Worm (Caenorhabditis elegans) whole organism, late embryonic: ENCODE results near the gene nmad-1.
A peak's percentile ranks its signal among the peaks of the same experiment; 100 is the strongest.

Source experiments
- C08G9.2 ChIP-seq: sonication (generic microtip); optimal IDR thresholded peaks from 2 replicates; lab custom pipeline; 2016; ENCODE audit warnings: mild to moderate bottlenecking, missing genetic modification characterization, moderate library complexity, missing compliant biosample characterization
- T23F11.4 ChIP-seq: fragments of 200-800 bp; sonication (Bioruptor generic); optimal IDR thresholded peaks from 2 replicates; lab custom pipeline; 2018; ENCODE audit warnings: mild to moderate bottlenecking, missing genetic modification characterization, missing compliant biosample characterization
- Y22D7AL.16 ChIP-seq: sonication (generic microtip); optimal IDR thresholded peaks from 2 replicates; lab custom pipeline; 2016; ENCODE audit warnings: missing genetic modification characterization, missing compliant biosample characterization
- ahr-1 ChIP-seq: sonication (generic microtip); optimal IDR thresholded peaks from 2 replicates; lab custom pipeline; 2016; ENCODE audit warnings: missing genetic modification characterization, missing compliant biosample characterization
- ceh-18 ChIP-seq: sonication (generic microtip); optimal IDR thresholded peaks from 2 replicates; lab custom pipeline; 2016; ENCODE audit warnings: missing genetic modification characterization, missing compliant biosample characterization
- ceh-19 ChIP-seq: fragments of 200-800 bp; sonication (Bioruptor generic); optimal IDR thresholded peaks from 2 replicates; lab custom pipeline; 2018; ENCODE audit warnings: mild to moderate bottlenecking, missing genetic modification characterization, missing compliant biosample characterization
- ceh-2 ChIP-seq: sonication (generic microtip); optimal IDR thresholded peaks from 2 replicates; lab custom pipeline; 2016; ENCODE audit warnings: missing genotype, missing genetic modification characterization, missing compliant biosample characterization
- ceh-22 ChIP-seq: sonication (generic microtip); optimal IDR thresholded peaks from 2 replicates; lab custom pipeline; 2017; ENCODE audit warnings: missing biosample characterization, missing genetic modification characterization
- ceh-24 ChIP-seq: sonication (generic microtip); optimal IDR thresholded peaks from 2 replicates; lab custom pipeline; 2016; ENCODE audit warnings: mild to moderate bottlenecking, missing genetic modification characterization, missing compliant biosample characterization
- ceh-30 ChIP-seq: fragments of 150-350 bp; optimal IDR thresholded peaks from 2 replicates; lab custom pipeline; 2014; ENCODE audit warnings: missing biosample characterization, missing genetic modification characterization
- ceh-34 ChIP-seq: sonication (generic microtip); optimal IDR thresholded peaks from 2 replicates; lab custom pipeline; 2016; ENCODE audit warnings: mild to moderate bottlenecking, missing genetic modification characterization, missing compliant biosample characterization
- ceh-48 ChIP-seq: sonication (generic microtip); optimal IDR thresholded peaks from 2 replicates; lab custom pipeline; 2016; ENCODE audit warnings: missing genetic modification characterization, inconsistent platforms, missing compliant biosample characterization
- ceh-6 ChIP-seq: fragments of 200-800 bp; sonication (Bioruptor generic); optimal IDR thresholded peaks from 2 replicates; lab custom pipeline; 2018; ENCODE audit warnings: mild to moderate bottlenecking, missing genetic modification characterization, missing compliant biosample characterization
- ceh-9 ChIP-seq: sonication (generic microtip); optimal IDR thresholded peaks from 2 replicates; lab custom pipeline; 2016; ENCODE audit warnings: mild to moderate bottlenecking, missing genetic modification characterization, inconsistent platforms, missing compliant biosample characterization
- dmd-4 ChIP-seq: sonication (generic microtip); optimal IDR thresholded peaks from 2 replicates; lab custom pipeline; 2016; ENCODE audit warnings: borderline replicate concordance, missing genetic modification characterization, missing compliant biosample characterization
- dve-1 ChIP-seq: sonication (generic microtip); optimal IDR thresholded peaks from 2 replicates; lab custom pipeline; 2017; ENCODE audit warnings: antibody characterized with exemption, mild to moderate bottlenecking, missing genetic modification characterization, missing compliant biosample characterization
- elt-2 ChIP-seq: sonication (generic microtip); optimal IDR thresholded peaks from 2 replicates; lab custom pipeline; 2016; ENCODE audit warnings: missing genetic modification reagents, missing genetic modification characterization, missing compliant biosample characterization
- elt-4 ChIP-seq: sonication (generic microtip); optimal IDR thresholded peaks from 2 replicates; lab custom pipeline; 2016; ENCODE audit warnings: missing genetic modification characterization, missing compliant biosample characterization
- ets-4 ChIP-seq: sonication (generic microtip); optimal IDR thresholded peaks from 2 replicates; lab custom pipeline; 2016; ENCODE audit warnings: missing genetic modification characterization, missing compliant biosample characterization
- eyg-1 ChIP-seq: sonication (generic microtip); optimal IDR thresholded peaks from 2 replicates; lab custom pipeline; 2016; ENCODE audit warnings: missing genotype, missing genetic modification characterization, missing compliant biosample characterization
- fax-1 ChIP-seq: sonication (generic microtip); optimal IDR thresholded peaks from 2 replicates; lab custom pipeline; 2016; ENCODE audit warnings: missing genotype, missing genetic modification characterization, missing compliant biosample characterization
- fkh-10 ChIP-seq: fragments of 150-350 bp; optimal IDR thresholded peaks from 2 replicates; lab custom pipeline; 2014; ENCODE audit warnings: missing biosample characterization, missing genetic modification reagents, missing genetic modification characterization
- fkh-6 ChIP-seq: sonication (generic microtip); optimal IDR thresholded peaks from 2 replicates; lab custom pipeline; 2016; ENCODE audit warnings: missing genetic modification characterization, missing compliant biosample characterization
- hlh-13 ChIP-seq: fragments of 200-800 bp; sonication (Bioruptor generic); optimal IDR thresholded peaks from 2 replicates; lab custom pipeline; 2018; ENCODE audit warnings: mild to moderate bottlenecking, missing genetic modification characterization, missing compliant biosample characterization
- hlh-15 ChIP-seq: sonication (generic microtip); optimal IDR thresholded peaks from 2 replicates; lab custom pipeline; 2016; ENCODE audit warnings: missing genetic modification characterization, missing compliant biosample characterization
- hlh-30 ChIP-seq: sonication (generic microtip); optimal IDR thresholded peaks from 2 replicates; lab custom pipeline; 2017; ENCODE audit warnings: antibody characterized with exemption, missing genetic modification characterization, missing compliant biosample characterization; ENCODE audit not compliant: insufficient read depth
- hlh-6 ChIP-seq: sonication (generic microtip); optimal IDR thresholded peaks from 2 replicates; lab custom pipeline; 2016; ENCODE audit warnings: missing genotype, missing genetic modification characterization, missing compliant biosample characterization
- hlh-8 ChIP-seq: sonication (generic microtip); optimal IDR thresholded peaks from 2 replicates; lab custom pipeline; 2016; ENCODE audit warnings: missing genotype, missing genetic modification characterization, missing compliant biosample characterization
- lim-6 ChIP-seq: sonication (generic microtip); optimal IDR thresholded peaks from 2 replicates; lab custom pipeline; 2016; ENCODE audit warnings: missing genetic modification characterization, missing compliant biosample characterization
- lin-11 ChIP-seq: fragments of 200-800 bp; sonication (Bioruptor generic); optimal IDR thresholded peaks from 2 replicates; lab custom pipeline; 2018; ENCODE audit warnings: mild to moderate bottlenecking, missing genetic modification characterization, missing compliant biosample characterization
- madf-2 ChIP-seq: sonication (generic microtip); optimal IDR thresholded peaks from 2 replicates; lab custom pipeline; 2017; ENCODE audit warnings: missing genetic modification characterization, missing compliant biosample characterization
- nfya-1 ChIP-seq: sonication (generic microtip); optimal IDR thresholded peaks from 2 replicates; lab custom pipeline; 2017; ENCODE audit warnings: missing genetic modification characterization, mild to moderate bottlenecking, missing compliant biosample characterization, antibody characterized with exemption, moderate library complexity
- nhr-11 ChIP-seq: fragments of 150-350 bp; optimal IDR thresholded peaks from 2 replicates; lab custom pipeline; 2014; ENCODE audit warnings: missing biosample characterization, missing genetic modification characterization
- nhr-232 ChIP-seq: sonication (generic microtip); optimal IDR thresholded peaks from 2 replicates; lab custom pipeline; 2016; ENCODE audit warnings: missing genetic modification characterization, missing compliant biosample characterization
- npax-4 ChIP-seq: sonication (generic microtip); optimal IDR thresholded peaks from 2 replicates; lab custom pipeline; 2016; ENCODE audit warnings: missing genetic modification characterization, missing compliant biosample characterization
- odd-2 ChIP-seq: sonication (generic microtip); optimal IDR thresholded peaks from 2 replicates; lab custom pipeline; 2017; ENCODE audit warnings: antibody characterized with exemption, mild to moderate bottlenecking, missing genetic modification characterization, missing compliant biosample characterization
- pag-3 ChIP-seq: sonication (generic microtip); optimal IDR thresholded peaks from 2 replicates; lab custom pipeline; 2016; ENCODE audit warnings: missing compliant biosample characterization, missing genetic modification characterization, borderline replicate concordance
- pat-9 ChIP-seq: fragments of 200-800 bp; sonication (Bioruptor generic); optimal IDR thresholded peaks from 2 replicates; lab custom pipeline; 2018; ENCODE audit warnings: mild to moderate bottlenecking, missing genetic modification characterization, moderate library complexity, missing compliant biosample characterization
- pax-1 ChIP-seq: fragments of 150-350 bp; optimal IDR thresholded peaks from 2 replicates; lab custom pipeline; 2014; ENCODE audit warnings: missing biosample characterization, missing genetic modification characterization
- pha-2 ChIP-seq: sonication (generic microtip); optimal IDR thresholded peaks from 2 replicates; lab custom pipeline; 2017; ENCODE audit warnings: mild to moderate bottlenecking, missing genetic modification characterization, missing compliant biosample characterization
- pha-4 ChIP-seq: fragments of 150-350 bp; optimal IDR thresholded peaks from 2 replicates; lab custom pipeline; 2018; ENCODE audit warnings: missing biosample characterization, missing genetic modification reagents, missing genetic modification characterization
- pqm-1 ChIP-seq: sonication (generic microtip); optimal IDR thresholded peaks from 2 replicates; lab custom pipeline; 2016; ENCODE audit warnings: missing genetic modification characterization, missing compliant biosample characterization
- ref-2 ChIP-seq: sonication (generic microtip); optimal IDR thresholded peaks from 2 replicates; lab custom pipeline; 2016; ENCODE audit warnings: missing genetic modification characterization, missing compliant biosample characterization
- sdc-2 ChIP-seq: sonication (generic microtip); optimal IDR thresholded peaks from 2 replicates; lab custom pipeline; 2016; ENCODE audit warnings: missing genotype, missing genetic modification characterization, missing compliant biosample characterization
- sox-2 ChIP-seq: fragments of 200-800 bp; sonication (Bioruptor generic); IDR thresholded peaks from 2 replicates; pipeline ENCODE4 v1.3.6; 2022; ENCODE audit warnings: missing genetic modification reagents, missing genetic modification characterization, missing compliant biosample characterization
- syd-9 ChIP-seq: sonication (generic microtip); optimal IDR thresholded peaks from 2 replicates; lab custom pipeline; 2016; ENCODE audit warnings: mild to moderate bottlenecking, missing genetic modification characterization, moderate library complexity, missing compliant biosample characterization
- tbx-7 ChIP-seq: sonication (generic microtip); optimal IDR thresholded peaks from 2 replicates; lab custom pipeline; 2016; ENCODE audit warnings: missing genotype, missing genetic modification characterization, missing compliant biosample characterization
- ttx-3 ChIP-seq: sonication (generic microtip); optimal IDR thresholded peaks from 2 replicates; lab custom pipeline; 2016; ENCODE audit warnings: missing genetic modification reagents, missing genetic modification characterization, missing compliant biosample characterization
- unc-3 ChIP-seq, 2 experiments: fragments of 200-800 bp in 1 of 2; sonication (Bioruptor generic) in 1 of 2; sonication (generic microtip) in 1 of 2; conservative IDR thresholded peaks in 1 of 2; optimal IDR thresholded peaks in 1 of 2; 2 replicates each; pipeline versions ENCODE4 v1.3.6 to Lab custom; 2016 to 2022; ENCODE audit warnings: missing compliant biosample characterization in 2 of 2, missing genetic modification characterization in 2 of 2, missing genetic modification reagents in 1 of 2
- unc-42 ChIP-seq: sonication (generic microtip); optimal IDR thresholded peaks from 2 replicates; lab custom pipeline; 2016; ENCODE audit warnings: missing genotype, missing genetic modification characterization, missing compliant biosample characterization
- unc-55 ChIP-seq: sonication (generic microtip); optimal IDR thresholded peaks from 2 replicates; lab custom pipeline; 2017; ENCODE audit warnings: missing biosample characterization, missing genetic modification reagents, missing genetic modification characterization
- unc-86 ChIP-seq: sonication (generic microtip); optimal IDR thresholded peaks from 2 replicates; lab custom pipeline; 2016; ENCODE audit warnings: missing genetic modification characterization, missing compliant biosample characterization
- zip-5 ChIP-seq: sonication (generic microtip); optimal IDR thresholded peaks from 2 replicates; lab custom pipeline; 2016; ENCODE audit warnings: missing genetic modification characterization, missing compliant biosample characterization
- ztf-16 ChIP-seq: sonication (generic microtip); optimal IDR thresholded peaks from 2 replicates; lab custom pipeline; 2017; ENCODE audit warnings: missing genetic modification characterization, missing compliant biosample characterization

Gene nmad-1

DNA sequence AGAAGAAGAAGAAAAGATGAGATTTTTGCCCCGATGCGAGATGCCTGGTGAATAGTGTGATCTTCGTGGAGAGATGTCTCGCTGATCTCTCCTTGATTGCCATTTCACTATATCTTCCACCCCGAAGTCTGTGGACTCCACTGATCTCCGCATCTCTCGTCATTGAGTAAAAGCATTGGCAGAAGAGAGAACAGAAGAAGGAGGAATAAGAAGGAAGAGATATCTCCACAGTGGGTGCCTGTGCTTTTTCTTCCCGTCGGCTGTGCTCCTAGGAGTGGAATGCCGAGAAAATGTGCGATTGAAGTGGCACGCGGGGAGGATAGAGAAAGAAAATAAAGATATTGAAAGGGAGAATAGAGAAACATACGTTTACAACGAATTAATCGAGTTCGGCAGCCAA is 8.9 kb upstream of the nmad-1 start:
- TF ChIP-seq hlh-15 (tag; lab: Kevin White, UChicago), result no peak
- no peak for TF ChIP-seq pha-2 (tag; lab: Kevin White, UChicago)
- peak; percentile 60 for TF ChIP-seq ceh-34 (tag; lab: Kevin White, UChicago)
- TF ChIP-seq hlh-30, result no peak
- TF ChIP-seq syd-9, result no peak
- no peak for TF ChIP-seq dmd-4 (tag; lab: Kevin White, UChicago)
- no peak for TF ChIP-seq zip-5 (tag; lab: Kevin White, UChicago)
- no peak for TF ChIP-seq lin-11 (tag; lab: Kevin White, UChicago)
- no peak for TF ChIP-seq ceh-2 (tag; lab: Kevin White, UChicago)
- no peak for TF ChIP-seq ets-4 (tag; lab: Kevin White, UChicago)
- no peak for TF ChIP-seq ceh-6
- TF ChIP-seq ceh-19 (GFP tag; lab: Kevin White, UChicago), result no peak
- peak; percentile 39 for TF ChIP-seq ref-2 (tag; lab: Kevin White, UChicago)
- no peak for TF ChIP-seq ztf-16 (tag; lab: Kevin White, UChicago)
- TF ChIP-seq sox-2 (GFP tag; lab: Robert Waterston, UW), result no peak
- TF ChIP-seq nfya-1 (tag; lab: Kevin White, UChicago), result peak; percentile 62
- TF ChIP-seq unc-42 (tag; lab: Kevin White, UChicago), result no peak
- no peak for TF ChIP-seq madf-2
- no peak for TF ChIP-seq Y22D7AL.16
- TF ChIP-seq odd-2, result no peak
- no peak for TF ChIP-seq ceh-9 (tag; lab: Kevin White, UChicago)
- TF ChIP-seq fkh-10 (GFP tag; lab: Kevin White, UChicago), result no peak
- no peak for TF ChIP-seq unc-3 (GFP tag; conservative IDR thresholded peaks at IDR 0.05; lab: Robert Waterston, UW)
- no peak for TF ChIP-seq unc-3 (tag; optimal IDR thresholded peaks at IDR 0.05; lab: Kevin White, UChicago)
- TF ChIP-seq pat-9, result peak; percentile 25
- TF ChIP-seq T23F11.4, result no peak
- no peak for TF ChIP-seq elt-4 (tag; lab: Kevin White, UChicago)
- no peak for TF ChIP-seq ahr-1 (tag; lab: Kevin White, UChicago)
- TF ChIP-seq unc-86 (tag; lab: Kevin White, UChicago), result no peak
- TF ChIP-seq lim-6, result no peak
- no peak for TF ChIP-seq nhr-11
- no peak for TF ChIP-seq fax-1 (tag; lab: Kevin White, UChicago)
- TF ChIP-seq fkh-6, result no peak
- TF ChIP-seq ceh-18 (tag; lab: Kevin White, UChicago), result peak; percentile 86
- TF ChIP-seq hlh-8 (tag; lab: Kevin White, UChicago), result peak; percentile 54
- no peak for TF ChIP-seq hlh-13 (GFP tag; lab: Kevin White, UChicago)
- TF ChIP-seq npax-4, result no peak
- TF ChIP-seq nhr-232 (tag; lab: Kevin White, UChicago), result no peak
- TF ChIP-seq pax-1, result no peak
- TF ChIP-seq ttx-3 (tag; lab: Kevin White, UChicago), result no peak
- TF ChIP-seq tbx-7 (tag; lab: Kevin White, UChicago), result no peak
- TF ChIP-seq ceh-22 (tag; lab: Kevin White, UChicago), result no peak
- no peak for TF ChIP-seq ceh-30 (tag; lab: Kevin White, UChicago)
- TF ChIP-seq ceh-24 (tag; lab: Kevin White, UChicago), result no peak
- no peak for TF ChIP-seq pag-3 (tag; lab: Kevin White, UChicago)
- no peak for TF ChIP-seq ceh-48 (tag; lab: Kevin White, UChicago)
- no peak for TF ChIP-seq elt-2 (tag; lab: Kevin White, UChicago)
- peak; percentile 42 for TF ChIP-seq unc-55 (GFP tag; lab: Kevin White, UChicago)
- TF ChIP-seq sdc-2 (tag; lab: Kevin White, UChicago), result no peak
- no peak for TF ChIP-seq dve-1 (tag; lab: Kevin White, UChicago)
- no peak for TF ChIP-seq pha-4 (tag; lab: Kevin White, UChicago)
- no peak for TF ChIP-seq eyg-1
- no peak for TF ChIP-seq C08G9.2
- no peak for TF ChIP-seq pqm-1
- no peak for TF ChIP-seq hlh-6 (tag; lab: Kevin White, UChicago)
